Worm (Caenorhabditis elegans) whole organism, L4/young adult: Measurements from ENCODE around the gene let-99.
A peak's percentile ranks its signal among the peaks of the same experiment; 100 is the strongest.

Experiments used
- W03F9.2 ChIP-seq: fragments of 150-350 bp; optimal IDR thresholded peaks from 2 replicates; lab custom pipeline; 2014; ENCODE audit warnings: missing biosample characterization, missing genetic modification characterization
- dao-5 ChIP-seq: sonication (generic microtip); optimal IDR thresholded peaks from 2 replicates; lab custom pipeline; 2016; ENCODE audit warnings: missing genotype, missing genetic modification characterization, moderate library complexity, missing compliant biosample characterization
- him-1 ChIP-seq: sonication (generic microtip); optimal IDR thresholded peaks from 2 replicates; lab custom pipeline; 2016; ENCODE audit warnings: missing genotype, missing genetic modification reagents, missing genetic modification characterization, missing compliant biosample characterization

The let-99 gene

ce11 chrIV:12549014-12549413 lies 18.6 kb upstream of the let-99 start:
- TF ChIP-seq dao-5 (tag; lab: Kevin White, UChicago), result no peak
- TF ChIP-seq W03F9.2 (tag; lab: Kevin White, UChicago), result no peak
- no peak for TF ChIP-seq him-1 (tag; lab: Kevin White, UChicago)

- no peak for TF ChIP-seq him-1 (tag; lab: Kevin White, UChicago)
These were observed 15.7 kb upstream of the let-99 start for ce11 chrIV:12551944-12552343.

- peak; percentile 70 for TF ChIP-seq W03F9.2 (tag; lab: Kevin White, UChicago)
- no peak for TF ChIP-seq dao-5 (tag; lab: Kevin White, UChicago)
- TF ChIP-seq him-1 (tag; lab: Kevin White, UChicago), result no peak
These were observed 8.7 kb upstream of the let-99 start, which contains the start of the genes ZK795.2 and ZK795.3 for ce11 chrIV:12558925-12559450. Gene ZK795.2 (minus strand): TSS chrIV:12558975. Gene ZK795.3 (plus strand): TSS chrIV:12559365.

ce11 chrIV:12560568-12560967 lies 7.1 kb upstream of the let-99 start, which contains the start of gene snb-7:
Gene snb-7 (plus strand): TSS chrIV:12560868.
- TF ChIP-seq dao-5 (tag; lab: Kevin White, UChicago) (no peak), him-1 (tag; lab: Kevin White, UChicago) (no peak), W03F9.2 (tag; lab: Kevin White, UChicago) (no peak)

ce11 chrIV:12565933-12566540 lies 1.6 kb upstream of the let-99 start, which contains the start of gene eak-7:
Gene eak-7 (minus strand): TSS chrIV:12565983.
- TF ChIP-seq dao-5 (tag; lab: Kevin White, UChicago), result no peak
- TF ChIP-seq him-1 (tag; lab: Kevin White, UChicago), result no peak
- TF ChIP-seq W03F9.2 (tag; lab: Kevin White, UChicago), result no peak

- TF ChIP-seq W03F9.2 (tag; lab: Kevin White, UChicago) (no peak), dao-5 (tag; lab: Kevin White, UChicago) (no peak), him-1 (tag; lab: Kevin White, UChicago) (no peak)
These were observed 2.9 kb downstream of the let-99 start for ce11 chrIV:12570546-12570945.

- TF ChIP-seq dao-5 (tag; lab: Kevin White, UChicago) (no peak), him-1 (tag; lab: Kevin White, UChicago) (no peak), W03F9.2 (tag; lab: Kevin White, UChicago) (no peak)
These were observed 3.4 kb downstream of the let-99 start, which contains the start of gene K08E7.4 for ce11 chrIV:12571047-12571446. Gene K08E7.4 (minus strand): TSS chrIV:12571147.

- TF ChIP-seq W03F9.2 (tag; lab: Kevin White, UChicago) (no peak), him-1 (tag; lab: Kevin White, UChicago) (no peak), dao-5 (tag; lab: Kevin White, UChicago) (no peak)
These were observed 5.4 kb downstream of the let-99 start, which contains the start of gene K08E7.5 for ce11 chrIV:12573068-12573467. Gene K08E7.5 (plus strand): TSS chrIV:12573368.

ce11 chrIV:12574265-12574664 lies 6.6 kb downstream of the let-99 start:
- TF ChIP-seq dao-5 (tag; lab: Kevin White, UChicago) (no peak), him-1 (tag; lab: Kevin White, UChicago) (no peak), W03F9.2 (tag; lab: Kevin White, UChicago) (no peak)

ce11 chrIV:12581046-12581445 lies 13.4 kb downstream of the let-99 start, which contains the start of gene K08E7.6:
Gene K08E7.6 (minus strand): TSS chrIV:12581146.
- TF ChIP-seq him-1 (tag; lab: Kevin White, UChicago) (no peak), W03F9.2 (tag; lab: Kevin White, UChicago) (no peak), dao-5 (tag; lab: Kevin White, UChicago) (no peak)

- no peak for TF ChIP-seq him-1 (tag; lab: Kevin White, UChicago)
- no peak for TF ChIP-seq W03F9.2 (tag; lab: Kevin White, UChicago)
- no peak for TF ChIP-seq dao-5 (tag; lab: Kevin White, UChicago)
These were observed 15.5 kb downstream of the let-99 start for ce11 chrIV:12583181-12583580.

- TF ChIP-seq dao-5 (tag; lab: Kevin White, UChicago) (no peak), him-1 (tag; lab: Kevin White, UChicago) (peak; percentile 29)
These were observed 16.5 kb downstream of the let-99 start for ce11 chrIV:12584146-12584545.

- TF ChIP-seq him-1 (tag; lab: Kevin White, UChicago) (no peak), W03F9.2 (tag; lab: Kevin White, UChicago) (no peak), dao-5 (tag; lab: Kevin White, UChicago) (no peak)
These were observed 18.3 kb downstream of the let-99 start, which contains the start of gene K08E7.8 for ce11 chrIV:12585966-12586365. Gene K08E7.8 (minus strand): TSS chrIV:12586066.

- TF ChIP-seq W03F9.2 (tag; lab: Kevin White, UChicago) (no peak), him-1 (tag; lab: Kevin White, UChicago) (no peak), dao-5 (tag; lab: Kevin White, UChicago) (no peak)
These were observed 22.7 kb downstream of the let-99 start, which contains the start of gene cul-6 for ce11 chrIV:12590373-12590772. Gene cul-6 (minus strand): TSS chrIV:12590451.
